Worm (Caenorhabditis elegans) whole organism, late embryonic: ENCODE data around the gene F41H8.2.

Source experiments
- C08G9.2 ChIP-seq: sonication (generic microtip); optimal IDR thresholded peaks from 2 replicates; lab custom pipeline; 2016; ENCODE audit warnings: mild to moderate bottlenecking, missing genetic modification characterization, moderate library complexity, missing compliant biosample characterization
- F13H6.1 ChIP-seq: sonication (generic microtip); optimal IDR thresholded peaks from 2 replicates; lab custom pipeline; 2016; ENCODE audit warnings: missing genetic modification characterization, missing compliant biosample characterization
- K09A11.1 ChIP-seq: sonication (generic microtip); optimal IDR thresholded peaks from 2 replicates; lab custom pipeline; 2017; ENCODE audit warnings: antibody characterized with exemption, mild to moderate bottlenecking, missing genetic modification characterization, missing compliant biosample characterization; ENCODE audit not compliant: insufficient read depth
- Y22D7AL.16 ChIP-seq: sonication (generic microtip); optimal IDR thresholded peaks from 2 replicates; lab custom pipeline; 2016; ENCODE audit warnings: missing genetic modification characterization, missing compliant biosample characterization
- ama-1 ChIP-seq: fragments of 150-350 bp; optimal IDR thresholded peaks from 2 replicates; lab custom pipeline; 2014
- ceh-18 ChIP-seq: sonication (generic microtip); optimal IDR thresholded peaks from 2 replicates; lab custom pipeline; 2016; ENCODE audit warnings: missing genetic modification characterization, missing compliant biosample characterization
- ceh-19 ChIP-seq: fragments of 200-800 bp; sonication (Bioruptor generic); optimal IDR thresholded peaks from 2 replicates; lab custom pipeline; 2018; ENCODE audit warnings: mild to moderate bottlenecking, missing genetic modification characterization, missing compliant biosample characterization
- ceh-22 ChIP-seq: sonication (generic microtip); optimal IDR thresholded peaks from 2 replicates; lab custom pipeline; 2017; ENCODE audit warnings: missing biosample characterization, missing genetic modification characterization
- ceh-30 ChIP-seq: fragments of 150-350 bp; optimal IDR thresholded peaks from 2 replicates; lab custom pipeline; 2014; ENCODE audit warnings: missing biosample characterization, missing genetic modification characterization
- ceh-34 ChIP-seq: sonication (generic microtip); optimal IDR thresholded peaks from 2 replicates; lab custom pipeline; 2016; ENCODE audit warnings: mild to moderate bottlenecking, missing genetic modification characterization, missing compliant biosample characterization
- ceh-9 ChIP-seq: sonication (generic microtip); optimal IDR thresholded peaks from 2 replicates; lab custom pipeline; 2016; ENCODE audit warnings: mild to moderate bottlenecking, missing genetic modification characterization, inconsistent platforms, missing compliant biosample characterization
- che-1 ChIP-seq: sonication (generic microtip); optimal IDR thresholded peaks from 2 replicates; lab custom pipeline; 2016; ENCODE audit warnings: mild to moderate bottlenecking, missing genetic modification characterization, missing compliant biosample characterization
- dve-1 ChIP-seq: sonication (generic microtip); optimal IDR thresholded peaks from 2 replicates; lab custom pipeline; 2017; ENCODE audit warnings: antibody characterized with exemption, mild to moderate bottlenecking, missing genetic modification characterization, missing compliant biosample characterization
- elt-2 ChIP-seq: sonication (generic microtip); optimal IDR thresholded peaks from 2 replicates; lab custom pipeline; 2016; ENCODE audit warnings: missing genetic modification reagents, missing genetic modification characterization, missing compliant biosample characterization
- elt-4 ChIP-seq: sonication (generic microtip); optimal IDR thresholded peaks from 2 replicates; lab custom pipeline; 2016; ENCODE audit warnings: missing genetic modification characterization, missing compliant biosample characterization
- eyg-1 ChIP-seq: sonication (generic microtip); optimal IDR thresholded peaks from 2 replicates; lab custom pipeline; 2016; ENCODE audit warnings: missing genotype, missing genetic modification characterization, missing compliant biosample characterization
- fkh-10 ChIP-seq: fragments of 150-350 bp; optimal IDR thresholded peaks from 2 replicates; lab custom pipeline; 2014; ENCODE audit warnings: missing biosample characterization, missing genetic modification reagents, missing genetic modification characterization
- gmeb-2 ChIP-seq: sonication (generic microtip); optimal IDR thresholded peaks from 2 replicates; lab custom pipeline; 2016; ENCODE audit warnings: missing genetic modification characterization, inconsistent platforms, missing compliant biosample characterization
- hlh-13 ChIP-seq: fragments of 200-800 bp; sonication (Bioruptor generic); optimal IDR thresholded peaks from 2 replicates; lab custom pipeline; 2018; ENCODE audit warnings: mild to moderate bottlenecking, missing genetic modification characterization, missing compliant biosample characterization
- hlh-15 ChIP-seq: sonication (generic microtip); optimal IDR thresholded peaks from 2 replicates; lab custom pipeline; 2016; ENCODE audit warnings: missing genetic modification characterization, missing compliant biosample characterization
- hlh-30 ChIP-seq: sonication (generic microtip); optimal IDR thresholded peaks from 2 replicates; lab custom pipeline; 2017; ENCODE audit warnings: antibody characterized with exemption, missing genetic modification characterization, missing compliant biosample characterization; ENCODE audit not compliant: insufficient read depth
- nfya-1 ChIP-seq: sonication (generic microtip); optimal IDR thresholded peaks from 2 replicates; lab custom pipeline; 2017; ENCODE audit warnings: missing genetic modification characterization, mild to moderate bottlenecking, missing compliant biosample characterization, antibody characterized with exemption, moderate library complexity
- pag-3 ChIP-seq: sonication (generic microtip); optimal IDR thresholded peaks from 2 replicates; lab custom pipeline; 2016; ENCODE audit warnings: missing compliant biosample characterization, missing genetic modification characterization, borderline replicate concordance
- pat-9 ChIP-seq: fragments of 200-800 bp; sonication (Bioruptor generic); optimal IDR thresholded peaks from 2 replicates; lab custom pipeline; 2018; ENCODE audit warnings: mild to moderate bottlenecking, missing genetic modification characterization, moderate library complexity, missing compliant biosample characterization
- pha-2 ChIP-seq: sonication (generic microtip); optimal IDR thresholded peaks from 2 replicates; lab custom pipeline; 2017; ENCODE audit warnings: mild to moderate bottlenecking, missing genetic modification characterization, missing compliant biosample characterization
- pha-4 ChIP-seq: fragments of 150-350 bp; optimal IDR thresholded peaks from 2 replicates; lab custom pipeline; 2018; ENCODE audit warnings: missing biosample characterization, missing genetic modification reagents, missing genetic modification characterization
- pros-1 ChIP-seq: fragments of 150-350 bp; optimal IDR thresholded peaks from 2 replicates; lab custom pipeline; 2014; ENCODE audit warnings: missing biosample characterization, missing genetic modification reagents, missing genetic modification characterization
- rnt-1 ChIP-seq: sonication (generic microtip); optimal IDR thresholded peaks from 2 replicates; lab custom pipeline; 2016; ENCODE audit warnings: missing genetic modification characterization, missing compliant biosample characterization
- sox-2 ChIP-seq: fragments of 200-800 bp; sonication (Bioruptor generic); IDR thresholded peaks from 2 replicates; pipeline ENCODE4 v1.3.6; 2022; ENCODE audit warnings: missing genetic modification reagents, missing genetic modification characterization, missing compliant biosample characterization
- sox-4 ChIP-seq: sonication (generic microtip); optimal IDR thresholded peaks from 2 replicates; lab custom pipeline; 2017; ENCODE audit warnings: mild to moderate bottlenecking, missing genetic modification characterization, inconsistent platforms, missing compliant biosample characterization
- syd-9 ChIP-seq: sonication (generic microtip); optimal IDR thresholded peaks from 2 replicates; lab custom pipeline; 2016; ENCODE audit warnings: mild to moderate bottlenecking, missing genetic modification characterization, moderate library complexity, missing compliant biosample characterization
- ttx-3 ChIP-seq: sonication (generic microtip); optimal IDR thresholded peaks from 2 replicates; lab custom pipeline; 2016; ENCODE audit warnings: missing genetic modification reagents, missing genetic modification characterization, missing compliant biosample characterization
- unc-3 ChIP-seq, 2 experiments: fragments of 200-800 bp in 1 of 2; sonication (Bioruptor generic) in 1 of 2; sonication (generic microtip) in 1 of 2; conservative IDR thresholded peaks in 1 of 2; optimal IDR thresholded peaks in 1 of 2; 2 replicates each; pipeline versions ENCODE4 v1.3.6 to Lab custom; 2016 to 2022; ENCODE audit warnings: missing compliant biosample characterization in 2 of 2, missing genetic modification characterization in 2 of 2, missing genetic modification reagents in 1 of 2
- unc-55 ChIP-seq: sonication (generic microtip); optimal IDR thresholded peaks from 2 replicates; lab custom pipeline; 2017; ENCODE audit warnings: missing biosample characterization, missing genetic modification reagents, missing genetic modification characterization
- ztf-16 ChIP-seq: sonication (generic microtip); optimal IDR thresholded peaks from 2 replicates; lab custom pipeline; 2017; ENCODE audit warnings: missing genetic modification characterization, missing compliant biosample characterization

Gene F41H8.2

ce11 chrV:852184-852583 is 26.0 kb downstream of the F41H8.2 start, which contains the start of gene K09C6.3:
Gene K09C6.3, plus strand, starts transcription at chrV:852484.
- no peak for TF ChIP-seq Y22D7AL.16 (tag; lab: Kevin White, UChicago)
- no peak for TF ChIP-seq ceh-30
- TF ChIP-seq hlh-15 (tag; lab: Kevin White, UChicago), result no peak
- no peak for TF ChIP-seq pros-1 (tag; lab: Kevin White, UChicago)
- TF ChIP-seq nfya-1, result no peak
- no peak for TF ChIP-seq ceh-19 (GFP tag; lab: Kevin White, UChicago)
- no peak for TF ChIP-seq pha-2
- TF ChIP-seq dve-1 (tag; lab: Kevin White, UChicago), result no peak
- TF ChIP-seq ttx-3 (tag; lab: Kevin White, UChicago), result no peak
- no peak for TF ChIP-seq pha-4 (tag; lab: Kevin White, UChicago)
- TF ChIP-seq pat-9 (tag; lab: Kevin White, UChicago), result no peak
- TF ChIP-seq unc-3 (GFP tag; conservative IDR thresholded peaks at IDR 0.05; lab: Robert Waterston, UW), result no peak
- TF ChIP-seq unc-3 (tag; optimal IDR thresholded peaks at IDR 0.05; lab: Kevin White, UChicago), result no peak
- no peak for TF ChIP-seq fkh-10
- TF ChIP-seq syd-9 (tag; lab: Kevin White, UChicago), result no peak
- no peak for TF ChIP-seq ceh-18
- no peak for TF ChIP-seq che-1 (tag; lab: Kevin White, UChicago)
- no peak for TF ChIP-seq pag-3
- TF ChIP-seq rnt-1 (tag; lab: Kevin White, UChicago), result no peak
- no peak for TF ChIP-seq ztf-16 (tag; lab: Kevin White, UChicago)
- no peak for TF ChIP-seq hlh-30 (tag; lab: Kevin White, UChicago)
- TF ChIP-seq, all 69 proteins: peak for 0

ce11 chrV:854966-855365 is 28.8 kb downstream of the F41H8.2 start, which contains the start of gene K09C6.9:
Gene K09C6.9, minus strand, starts transcription at chrV:855066.
- TF ChIP-seq gmeb-2, result no peak
- TF ChIP-seq ceh-22 (tag; lab: Kevin White, UChicago), result no peak
- no peak for TF ChIP-seq ceh-9 (tag; lab: Kevin White, UChicago)
- no peak for TF ChIP-seq ztf-16 (tag; lab: Kevin White, UChicago)
- TF ChIP-seq sox-4 (tag; lab: Kevin White, UChicago), result no peak
- no peak for TF ChIP-seq che-1 (tag; lab: Kevin White, UChicago)
- no peak for TF ChIP-seq ceh-18

- no peak for TF ChIP-seq ama-1
- no peak for TF ChIP-seq ceh-9 (tag; lab: Kevin White, UChicago)
- no peak for TF ChIP-seq ceh-22 (tag; lab: Kevin White, UChicago)
- TF ChIP-seq ceh-19 (GFP tag; lab: Kevin White, UChicago), result no peak
- TF ChIP-seq hlh-13 (GFP tag; lab: Kevin White, UChicago), result no peak
- no peak for TF ChIP-seq hlh-15 (tag; lab: Kevin White, UChicago)
- TF ChIP-seq elt-4 (tag; lab: Kevin White, UChicago), result no peak
Measured at ce11 chrV:856549-856948, 30.4 kb downstream of the F41H8.2 start, which contains the start of gene K09C6.2. Gene K09C6.2, plus strand, starts transcription at chrV:856849.

ce11 chrV:858841-859456 is 32.8 kb downstream of the F41H8.2 start:
- TF ChIP-seq sox-2 (GFP tag; lab: Robert Waterston, UW) (0 out of 2 replicates have a peak, but pooled peaks have one; percentile 36), K09A11.1 (no peak)
- TF ChIP-seq, all 69 proteins: peak for 1

ce11 chrV:866729-867128 is 40.5 kb downstream of the F41H8.2 start, which contains the start of gene T02B11.3:
Gene T02B11.3, minus strand, starts transcription at chrV:866829.
- TF ChIP-seq ttx-3 (tag; lab: Kevin White, UChicago) (no peak), unc-55 (GFP tag; lab: Kevin White, UChicago) (no peak), ceh-34 (tag; lab: Kevin White, UChicago) (no peak), pat-9 (tag; lab: Kevin White, UChicago) (no peak), pros-1 (tag; lab: Kevin White, UChicago) (no peak), eyg-1 (no peak), elt-2 (no peak), C08G9.2 (tag; lab: Kevin White, UChicago) (no peak), F13H6.1 (no peak), elt-4 (tag; lab: Kevin White, UChicago) (no peak), hlh-13 (GFP tag; lab: Kevin White, UChicago) (no peak)
